Worm (Caenorhabditis elegans): ENCODE data around the gene C18A11.2.

The C18A11.2 gene

ce11 chrX:8074527-8074926, 7.2 kb downstream of the C18A11.2 start (continued):
- no peak for TF ChIP-seq rbr-2 (tag; optimal IDR thresholded peaks at IDR 0.05)
- TF ChIP-seq lim-7 (GFP tag; IDR thresholded peaks at IDR 0.05) = no peak
- no peak for TF ChIP-seq Y5F2A.4 (GFP tag; optimal IDR thresholded peaks at IDR 0.05)
- TF ChIP-seq ceh-44 (GFP tag; IDR thresholded peaks at IDR 0.05) = no peak
- TF ChIP-seq fos-1 (tag; optimal IDR thresholded peaks at IDR 0.05) = no peak

ce11 chrX:8077748-8078147, 10.4 kb downstream of the C18A11.2 start, which contains the start of gene C46F2.1:
Gene C46F2.1 (plus strand): TSS chrX:8078048.
- TF ChIP-seq duxl-1 (tag; optimal IDR thresholded peaks at IDR 0.05; ENCODE audit: poor library complexity) = no peak
- no peak for TF ChIP-seq spr-1 (tag; optimal IDR thresholded peaks at IDR 0.05)
- TF ChIP-seq ceh-62 (tag; optimal IDR thresholded peaks at IDR 0.05) = no peak
- no peak for TF ChIP-seq ZK337.2 (GFP tag; IDR thresholded peaks at IDR 0.05)
- peak; percentile 45 for TF ChIP-seq dve-1 (tag; optimal IDR thresholded peaks at IDR 0.05; ENCODE audit: insufficient read depth)
- TF ChIP-seq hlh-30 (tag; optimal IDR thresholded peaks at IDR 0.05; ENCODE audit: insufficient read depth) = no peak
- TF ChIP-seq lsy-2 (tag; optimal IDR thresholded peaks at IDR 0.05) = no peak
- no peak for TF ChIP-seq nhr-25 (tag; optimal IDR thresholded peaks at IDR 0.05; ENCODE audit: borderline replicate concordance, insufficient read depth)
- no peak for TF ChIP-seq daf-16 (GFP tag; optimal IDR thresholded peaks at IDR 0.05)
- TF ChIP-seq daf-16 (tag; optimal IDR thresholded peaks at IDR 0.05) = peak; percentile 30
- no peak for TF ChIP-seq F26F4.8 (GFP tag; conservative IDR thresholded peaks at IDR 0.05)
- TF ChIP-seq unc-39 (tag; optimal IDR thresholded peaks at IDR 0.05) = no peak
- TF ChIP-seq ctbp-1 (GFP tag; IDR thresholded peaks at IDR 0.05) = no peak
- no peak for TF ChIP-seq zfp-3 (GFP tag; conservative IDR thresholded peaks at IDR 0.05)
- TF ChIP-seq arid-1 (GFP tag; conservative IDR thresholded peaks at IDR 0.05) = no peak
- TF ChIP-seq nhr-28 (tag; optimal IDR thresholded peaks at IDR 0.05) = no peak
- TF ChIP-seq daf-19 (GFP tag; conservative IDR thresholded peaks at IDR 0.05) = no peak
- TF ChIP-seq fkh-10 (GFP tag; optimal IDR thresholded peaks at IDR 0.05) = no peak
- no peak for TF ChIP-seq ceh-44 (GFP tag; IDR thresholded peaks at IDR 0.05)
- no peak for TF ChIP-seq dmd-9 (GFP tag; IDR thresholded peaks at IDR 0.05)
- no peak for TF ChIP-seq mxl-3 (GFP tag; optimal IDR thresholded peaks at IDR 0.05)
- no peak for TF ChIP-seq mdt-29 (GFP tag; IDR thresholded peaks at IDR 0.05)
- peak; percentile 9 for TF ChIP-seq hlh-11 (tag; optimal IDR thresholded peaks at IDR 0.05)

- TF ChIP-seq pqm-1 (tag; optimal IDR thresholded peaks at IDR 0.05) (peak; percentile 24), dmd-6 (GFP tag; IDR thresholded peaks at IDR 0.05) (peak; percentile 29; the same call in 1 of the 2 replicates), aha-1 (tag) (peak; percentile 1), daf-16 (GFP tag; optimal IDR thresholded peaks at IDR 0.05) (no peak), daf-16 (tag; optimal IDR thresholded peaks at IDR 0.05) (no peak), dve-1 (tag; optimal IDR thresholded peaks at IDR 0.05; ENCODE audit: insufficient read depth) (peak; percentile 13), dmd-9 (GFP tag; IDR thresholded peaks at IDR 0.05) (no peak), nhr-28 (tag; optimal IDR thresholded peaks at IDR 0.05) (peak; percentile 54)
These were observed 11.0 kb downstream of the C18A11.2 start for ce11 chrX:8078374-8078773.

ce11 chrX:8078899-8079298, 11.5 kb downstream of the C18A11.2 start:
- TF ChIP-seq dve-1 (tag; optimal IDR thresholded peaks at IDR 0.05; ENCODE audit: insufficient read depth) = peak; percentile 55
- no peak for TF ChIP-seq mes-2 (tag; optimal IDR thresholded peaks at IDR 0.05; ENCODE audit: poor library complexity, severe bottlenecking)
- TF ChIP-seq pqm-1 (tag; optimal IDR thresholded peaks at IDR 0.05) = peak; percentile 52
- TF ChIP-seq aha-1 (tag) = peak; percentile 71
- TF ChIP-seq nhr-77 (tag; optimal IDR thresholded peaks at IDR 0.05) = no peak
- TF ChIP-seq php-3 (GFP tag; IDR thresholded peaks at IDR 0.05) = 0 out of 2 replicates have a peak, but pooled peaks have one; percentile 17
- TF ChIP-seq daf-16 (GFP tag; optimal IDR thresholded peaks at IDR 0.05) = no peak
- TF ChIP-seq daf-16 (tag; optimal IDR thresholded peaks at IDR 0.05) = peak; percentile 81
- TF ChIP-seq dmd-6 (GFP tag; IDR thresholded peaks at IDR 0.05) = 0 out of 2 replicates have a peak, but pooled peaks have one; percentile 21
- peak in 1 of 2 experiments; percentile 37 for TF ChIP-seq hif-1 (tag; optimal IDR thresholded peaks at IDR 0.05)
- peak; percentile 23 for TF ChIP-seq hlh-11 (tag; optimal IDR thresholded peaks at IDR 0.05)
- TF ChIP-seq unc-62 (GFP tag; optimal IDR thresholded peaks at IDR 0.05 in 1 of 2) = peak in 1 of 2 experiments; percentile 7
- TF ChIP-seq unc-62 (tag; optimal IDR thresholded peaks at IDR 0.05) = no peak
- 0 out of 2 replicates have a peak, but pooled peaks have one; percentile 48 for TF ChIP-seq Y75B8A.6 (GFP tag; IDR thresholded peaks at IDR 0.05)
- no peak for TF ChIP-seq zfp-2 (tag; optimal IDR thresholded peaks at IDR 0.05)
